Worm (Caenorhabditis elegans) whole organism, early embryonic: ENCODE measurements around the gene F41H8.1.

Experiments used
- B0310.2 ChIP-seq: sonication (generic microtip); optimal IDR thresholded peaks from 2 replicates; lab custom pipeline; 2016; ENCODE audit warnings: mild to moderate bottlenecking, missing genetic modification characterization, missing compliant biosample characterization
- F13C5.2 ChIP-seq: sonication (generic microtip); optimal IDR thresholded peaks from 2 replicates; lab custom pipeline; 2017; ENCODE audit warnings: mild to moderate bottlenecking, missing genetic modification characterization, inconsistent platforms, missing compliant biosample characterization
- ama-1 ChIP-seq: fragments of 150-350 bp; optimal IDR thresholded peaks from 2 replicates; lab custom pipeline; 2014
- ets-7 ChIP-seq: sonication (generic microtip); optimal IDR thresholded peaks from 2 replicates; lab custom pipeline; 2016; ENCODE audit warnings: missing genotype, missing genetic modification characterization, missing compliant biosample characterization
- flt-1 ChIP-seq: fragments of 200-800 bp; sonication (Bioruptor generic); IDR thresholded peaks from 2 replicates; pipeline ENCODE4 v1.3.6; 2022; ENCODE audit warnings: missing genetic modification characterization, missing compliant biosample characterization
- hnd-1 ChIP-seq: sonication (generic microtip); optimal IDR thresholded peaks from 2 replicates; lab custom pipeline; 2016; ENCODE audit warnings: missing genetic modification characterization, missing compliant biosample characterization
- tbx-11 ChIP-seq: fragments of 200-800 bp; sonication (Bioruptor generic); IDR thresholded peaks from 2 replicates; pipeline ENCODE4 v1.3.6; 2022; ENCODE audit warnings: missing genetic modification characterization, missing compliant biosample characterization
- tbx-37 ChIP-seq: fragments of 200-800 bp; sonication (Bioruptor generic); conservative IDR thresholded peaks from 2 replicates; pipeline ENCODE4 v1.3.6; 2022; ENCODE audit warnings: missing genetic modification reagents, missing genetic modification characterization, missing compliant biosample characterization

DNA sequence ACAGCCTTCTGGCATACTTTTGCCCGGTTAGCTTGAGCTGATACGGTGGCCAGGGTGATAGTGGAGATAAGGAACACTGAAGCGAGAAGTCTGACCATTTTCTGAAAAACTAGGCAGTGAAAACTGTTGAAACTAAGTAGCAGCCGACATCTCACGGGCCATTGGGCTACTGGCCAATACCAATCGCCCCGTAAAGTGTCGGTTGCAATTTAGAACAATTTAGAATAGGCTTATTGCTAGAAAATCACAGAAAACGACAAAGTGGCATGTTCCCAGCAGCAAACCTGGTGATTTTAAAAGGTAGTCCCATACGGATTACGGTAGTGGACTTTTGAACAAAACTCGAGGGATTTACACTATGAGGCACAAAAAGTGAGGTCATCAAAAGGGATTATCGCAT, 37.6 kb downstream of the F41H8.1 start, which contains the start of gene T02B11.4:
- TF ChIP-seq ama-1 (lab: Kevin White, UChicago) (no peak), flt-1 (GFP tag; lab: Robert Waterston, UW) (no peak), hnd-1 (tag; lab: Kevin White, UChicago) (no peak), B0310.2 (tag; lab: Kevin White, UChicago) (no peak), tbx-11 (GFP tag; lab: Robert Waterston, UW) (no peak), tbx-37 (no peak), F13C5.2 (tag; lab: Kevin White, UChicago) (no peak), ets-7 (tag; lab: Kevin White, UChicago) (no peak)
